Worm (Caenorhabditis elegans) whole organism, young adult: ENCODE results near the gene ZK1073.2.

Experiments
- ama-1 ChIP-seq, 3 experiments: fragments of 150-350 bp in 1 of 3; sonication (generic microtip) in 2 of 3; optimal IDR thresholded peaks; 2 replicates each; lab custom pipeline; 2014 to 2018; ENCODE audit warnings: missing biosample characterization in 2 of 3, missing genetic modification characterization in 2 of 3, missing genetic modification reagents in 2 of 3
- athp-1 ChIP-seq: sonication (generic microtip); optimal IDR thresholded peaks from 2 replicates; lab custom pipeline; 2017; ENCODE audit warnings: mild to moderate bottlenecking, missing genetic modification characterization, missing compliant biosample characterization
- ceh-58 ChIP-seq: fragments of 200-800 bp; sonication (Bioruptor generic); IDR thresholded peaks from 2 replicates; pipeline ENCODE4 v1.3.6; 2022; ENCODE audit warnings: missing genetic modification characterization, missing compliant biosample characterization
- chd-7 ChIP-seq: sonication (generic microtip); optimal IDR thresholded peaks from 2 replicates; lab custom pipeline; 2016; ENCODE audit warnings: mild to moderate bottlenecking, missing genetic modification characterization, moderate library complexity, missing compliant biosample characterization
- dpl-1 ChIP-seq: fragments of 150-350 bp; optimal IDR thresholded peaks from 2 replicates; lab custom pipeline; 2014; ENCODE audit warnings: missing biosample characterization, missing genetic modification reagents, missing genetic modification characterization
- efl-1 ChIP-seq: fragments of 150-350 bp; optimal IDR thresholded peaks from 2 replicates; lab custom pipeline; 2014; ENCODE audit warnings: missing biosample characterization, missing genetic modification reagents, missing genetic modification characterization
- lsy-27 ChIP-seq: sonication (generic microtip); optimal IDR thresholded peaks from 2 replicates; lab custom pipeline; 2017; ENCODE audit warnings: missing genetic modification characterization, mild to moderate bottlenecking, missing compliant biosample characterization, antibody characterized with exemption, missing genotype, borderline replicate concordance; ENCODE audit not compliant: insufficient read depth
- mel-28 ChIP-seq: sonication (generic microtip); optimal IDR thresholded peaks from 2 replicates; lab custom pipeline; 2016; ENCODE audit warnings: borderline replicate concordance, mild to moderate bottlenecking, missing genetic modification characterization, missing compliant biosample characterization
- nfya-1 ChIP-seq: sonication (generic microtip); optimal IDR thresholded peaks from 2 replicates; lab custom pipeline; 2017; ENCODE audit warnings: antibody characterized with exemption, missing compliant biosample characterization, missing genetic modification characterization, borderline replicate concordance; ENCODE audit not compliant: insufficient read depth
- pha-4 ChIP-seq: fragments of 150-350 bp; sonication (generic microtip); optimal IDR thresholded peaks from 2 replicates; lab custom pipeline; 2014; ENCODE audit warnings: missing biosample characterization, missing genetic modification reagents, missing genetic modification characterization
- sea-2 ChIP-seq: fragments of 200-800 bp; sonication (Bioruptor generic); IDR thresholded peaks from 2 replicates; pipeline ENCODE4 v1.3.6; 2022; ENCODE audit warnings: missing genetic modification characterization, missing compliant biosample characterization
- tlf-1 ChIP-seq: fragments of 200-800 bp; sonication (Bioruptor generic); optimal IDR thresholded peaks from 2 replicates; lab custom pipeline; 2018; ENCODE audit warnings: mild to moderate bottlenecking, missing genetic modification characterization, missing compliant biosample characterization
- zim-3 ChIP-seq: sonication (generic microtip); optimal IDR thresholded peaks from 2 replicates; lab custom pipeline; 2017; ENCODE audit warnings: mild to moderate bottlenecking, missing genetic modification characterization, moderate library complexity, missing compliant biosample characterization
- ztf-6 ChIP-seq: fragments of 200-800 bp; sonication (Bioruptor generic); IDR thresholded peaks from 2 replicates; pipeline ENCODE4 v1.3.6; 2022; ENCODE audit warnings: missing genetic modification reagents, missing genetic modification characterization, missing compliant biosample characterization

ce11 chrX:16099251-16099650 lies 4.2 kb upstream of the ZK1073.2 start:
- TF ChIP-seq efl-1 (GFP tag; lab: Kevin White, UChicago) (no peak), sea-2 (GFP tag; lab: Robert Waterston, UW) (no peak), zim-3 (tag; lab: Kevin White, UChicago) (no peak), ceh-58 (GFP tag; lab: Robert Waterston, UW) (no peak), nfya-1 (tag; lab: Kevin White, UChicago) (no peak), mel-28 (tag; lab: Kevin White, UChicago) (no peak), tlf-1 (GFP tag; lab: Kevin White, UChicago) (no peak), chd-7 (tag; lab: Kevin White, UChicago) (no peak), ztf-6 (GFP tag; lab: Robert Waterston, UW) (no peak), ama-1 (optimal IDR thresholded peaks at IDR 0.05; lab: Kevin White, UChicago) (no peak), ama-1 (GFP tag; optimal IDR thresholded peaks at IDR 0.05; lab: Kevin White, UChicago) (no peak), pha-4 (tag; lab: Kevin White, UChicago) (no peak), lsy-27 (tag; lab: Kevin White, UChicago) (no peak), dpl-1 (GFP tag; lab: Kevin White, UChicago) (no peak), athp-1 (tag; lab: Kevin White, UChicago) (no peak)
